Fruit fly (Drosophila melanogaster) whole organism, embryonic: Measurements from ENCODE around the gene Gr63a.

Experiments used
- Abd-B ChIP-seq: fragments of 200-800 bp; sonication (Bioruptor generic); optimal IDR thresholded peaks from 2 replicates; lab custom pipeline; 2018; ENCODE audit warnings: missing biosample characterization, mild to moderate bottlenecking, missing genetic modification characterization, moderate library complexity
- Awh ChIP-seq: fragments of 200-800 bp; sonication (Bioruptor generic); IDR thresholded peaks from 2 replicates; pipeline ENCODE4, ENCODE4 v1.3.6; 2022; ENCODE audit warnings: missing biosample characterization, missing genetic modification characterization
- CG10209 ChIP-seq: fragments of 200-800 bp; sonication (Bioruptor generic); optimal IDR thresholded peaks from 3 replicates; lab custom pipeline; 2017; ENCODE audit warnings: missing biosample characterization, mild to moderate bottlenecking, missing genetic modification characterization, missing genetic modification reagents
- CG14441 ChIP-seq: fragments of 200-800 bp; sonication (Bioruptor generic); IDR thresholded peaks from 2 replicates; pipeline ENCODE4 v1.3.6; 2022; ENCODE audit warnings: missing biosample characterization, missing genetic modification characterization
- CG15479 ChIP-seq: fragments of 200-800 bp; sonication (Bioruptor generic); optimal IDR thresholded peaks from 3 replicates; lab custom pipeline; 2019; ENCODE audit warnings: missing biosample characterization, mild to moderate bottlenecking, missing genetic modification characterization, moderate library complexity
- CG1603 ChIP-seq: fragments of 200-800 bp; sonication (Bioruptor generic); optimal IDR thresholded peaks from 2 replicates; lab custom pipeline; 2019; ENCODE audit warnings: missing biosample characterization, mild to moderate bottlenecking, missing genetic modification characterization, moderate library complexity
- CG17361 ChIP-seq: fragments of 200-800 bp; sonication (Bioruptor generic); IDR thresholded peaks from 3 replicates; pipeline ENCODE4 v1.3.6; 2022; ENCODE audit warnings: missing biosample characterization, missing genetic modification characterization
- CG18476 ChIP-seq: fragments of 200-800 bp; sonication (Bioruptor generic); optimal IDR thresholded peaks from 2 replicates; lab custom pipeline; 2016; ENCODE audit warnings: missing biosample characterization, mild to moderate bottlenecking, missing genetic modification characterization
- CG34376 ChIP-seq: fragments of 200-800 bp; sonication (Bioruptor generic); optimal IDR thresholded peaks from 2 replicates; lab custom pipeline; 2018; ENCODE audit warnings: missing biosample characterization, mild to moderate bottlenecking, missing genetic modification characterization
- CG4360 ChIP-seq: fragments of 200-800 bp; sonication (Bioruptor generic); IDR thresholded peaks from 2 replicates; pipeline ENCODE4 v1.3.6; 2022; ENCODE audit warnings: missing biosample characterization, missing genetic modification characterization
- CG6254 ChIP-seq: fragments of 200-800 bp; sonication (Bioruptor generic); optimal IDR thresholded peaks from 3 replicates; lab custom pipeline; 2017; ENCODE audit warnings: mild to moderate bottlenecking, missing biosample characterization, missing genetic modification reagents, missing genetic modification characterization
- CG6791 ChIP-seq: fragments of 200-800 bp; sonication (Bioruptor generic); IDR thresholded peaks from 3 replicates; pipeline ENCODE4 v1.3.6; 2022; ENCODE audit warnings: missing biosample characterization, missing genetic modification characterization; ENCODE audit not compliant: partially characterized antibody
- CG7271 ChIP-seq: fragments of 200-800 bp; sonication (Bioruptor generic); optimal IDR thresholded peaks from 2 replicates; lab custom pipeline; 2018; ENCODE audit warnings: missing biosample characterization, mild to moderate bottlenecking, missing genetic modification characterization, moderate library complexity
- CG7357 ChIP-seq: fragments of 200-800 bp; sonication (Bioruptor generic); IDR thresholded peaks from 3 replicates; pipeline ENCODE4 v1.3.6; 2022; ENCODE audit warnings: missing biosample characterization, missing genetic modification characterization
- CG8478 ChIP-seq: fragments of >200 bp; optimal IDR thresholded peaks from 2 replicates; lab custom pipeline; 2018
- Dll ChIP-seq: fragments of 200-800 bp; sonication (Bioruptor generic); IDR thresholded peaks from 4 replicates; pipeline ENCODE4 v1.3.6; 2022; ENCODE audit warnings: missing biosample characterization, missing genetic modification characterization; ENCODE audit not compliant: partially characterized antibody
- Elba2 ChIP-seq: fragments of 200-800 bp; sonication (Bioruptor generic); optimal IDR thresholded peaks from 3 replicates; lab custom pipeline; 2016; ENCODE audit warnings: missing biosample characterization, missing genetic modification characterization
- HLH3B ChIP-seq: fragments of 200-800 bp; sonication (Bioruptor generic); IDR thresholded peaks from 2 replicates; pipeline ENCODE4 v1.3.6; 2022; ENCODE audit warnings: missing biosample characterization, missing genetic modification characterization
- HLHmδ ChIP-seq: fragments of 200-800 bp; sonication (Bioruptor generic); optimal IDR thresholded peaks from 2 replicates; lab custom pipeline; 2018; ENCODE audit warnings: missing biosample characterization, mild to moderate bottlenecking, missing genetic modification characterization, moderate library complexity
- Med ChIP-seq: fragments of 200-800 bp; sonication (Bioruptor generic); peaks from one replicate; lab custom pipeline; 2016; ENCODE audit warnings: missing biosample characterization, missing genetic modification characterization, mild to moderate bottlenecking, inconsistent platforms, moderate library complexity
- NC2β ChIP-seq: fragments of 200-800 bp; sonication (Bioruptor generic); optimal IDR thresholded peaks from 2 replicates; lab custom pipeline; 2016; ENCODE audit warnings: missing biosample characterization, missing genetic modification characterization
- Oli ChIP-seq: fragments of 200-800 bp; sonication (Bioruptor generic); optimal IDR thresholded peaks from 2 replicates; lab custom pipeline; 2018; ENCODE audit warnings: missing biosample characterization, mild to moderate bottlenecking, missing genetic modification characterization, moderate library complexity
- PHDP ChIP-seq: fragments of 200-800 bp; sonication (Bioruptor generic); optimal IDR thresholded peaks from 3 replicates; lab custom pipeline; 2018; ENCODE audit warnings: missing biosample characterization, mild to moderate bottlenecking, missing genetic modification characterization, moderate library complexity
- TFAM ChIP-seq: fragments of 200-800 bp; sonication (Bioruptor generic); optimal IDR thresholded peaks from 2 replicates; lab custom pipeline; 2017; ENCODE audit warnings: missing biosample characterization, missing genetic modification characterization, inconsistent platforms
- Tbp ChIP-seq: fragments of >200 bp; optimal IDR thresholded peaks from 2 replicates; lab custom pipeline; 2018; ENCODE audit warnings: missing biosample characterization, missing genetic modification characterization
- abd-A ChIP-seq: fragments of 200-800 bp; sonication (Bioruptor generic); optimal IDR thresholded peaks from 3 replicates; lab custom pipeline; 2019; ENCODE audit warnings: missing biosample characterization, mild to moderate bottlenecking, missing genetic modification characterization, moderate library complexity
- cg ChIP-seq: fragments of 200-800 bp; sonication (Bioruptor generic); optimal IDR thresholded peaks from 3 replicates; lab custom pipeline; 2019; ENCODE audit warnings: missing biosample characterization, mild to moderate bottlenecking, missing genetic modification characterization, moderate library complexity
- chinmo ChIP-seq: fragments of 200-800 bp; sonication (Bioruptor generic); IDR thresholded peaks from 4 replicates; pipeline ENCODE4 v1.3.6; 2022; ENCODE audit warnings: missing biosample characterization, missing genetic modification characterization; ENCODE audit not compliant: partially characterized antibody
- ci ChIP-seq: fragments of 200-800 bp; sonication (Bioruptor generic); IDR thresholded peaks from 3 replicates; pipeline ENCODE4 v1.3.6; 2022; ENCODE audit warnings: missing biosample characterization, missing genetic modification characterization
- crol ChIP-seq: fragments of 200-800 bp; sonication (Bioruptor generic); IDR thresholded peaks from 2 replicates; pipeline ENCODE4 v1.3.6; 2022; ENCODE audit warnings: missing biosample characterization, missing genetic modification characterization
- dmrt99B ChIP-seq: fragments of 200-800 bp; sonication (Bioruptor generic); optimal IDR thresholded peaks from 2 replicates; lab custom pipeline; 2018; ENCODE audit warnings: missing biosample characterization, mild to moderate bottlenecking, missing genetic modification characterization, moderate library complexity
- dpn ChIP-seq, 2 experiments: fragments of 200-800 bp; sonication (Bioruptor generic); optimal IDR thresholded peaks; 3 replicates each; lab custom pipeline; 2016; ENCODE audit warnings: missing biosample characterization in 2 of 2, missing genetic modification characterization in 2 of 2
- eve ChIP-seq, 2 experiments: fragments of >200 bp; optimal IDR thresholded peaks; 2 replicates each; lab custom pipeline; 2017; ENCODE audit warnings: missing biosample characterization in 2 of 2, missing genetic modification characterization in 2 of 2
- gsb-n ChIP-seq: fragments of 200-800 bp; sonication (Bioruptor generic); optimal IDR thresholded peaks from 3 replicates; lab custom pipeline; 2018; ENCODE audit warnings: missing biosample characterization, mild to moderate bottlenecking, missing genetic modification characterization
- ind ChIP-seq: fragments of 200-800 bp; sonication (Bioruptor generic); optimal IDR thresholded peaks from 3 replicates; lab custom pipeline; 2016; ENCODE audit warnings: missing biosample characterization, missing genetic modification characterization
- kni ChIP-seq: fragments of 200-800 bp; sonication (Bioruptor generic); optimal IDR thresholded peaks from 3 replicates; lab custom pipeline; 2017; ENCODE audit warnings: mild to moderate bottlenecking, missing biosample characterization, missing genetic modification reagents, missing genetic modification characterization
- lilli ChIP-seq: fragments of 200-800 bp; sonication (Bioruptor generic); optimal IDR thresholded peaks from 3 replicates; lab custom pipeline; 2016; ENCODE audit warnings: missing biosample characterization, missing genetic modification characterization
- nmo ChIP-seq: fragments of 200-800 bp; sonication (Bioruptor generic); optimal IDR thresholded peaks from 2 replicates; lab custom pipeline; 2018; ENCODE audit warnings: missing biosample characterization, mild to moderate bottlenecking, missing genetic modification characterization, moderate library complexity
- oc ChIP-seq: fragments of 200-800 bp; sonication (Bioruptor generic); optimal IDR thresholded peaks from 2 replicates; lab custom pipeline; 2018; ENCODE audit warnings: missing biosample characterization, mild to moderate bottlenecking, missing genetic modification characterization, moderate library complexity
- onecut ChIP-seq: fragments of 200-800 bp; sonication (Bioruptor generic); IDR thresholded peaks from 2 replicates; pipeline ENCODE4 v1.3.6; 2022; ENCODE audit warnings: missing biosample characterization, missing genetic modification characterization
- pita ChIP-seq: fragments of 200-800 bp; sonication (Bioruptor generic); optimal IDR thresholded peaks from 2 replicates; lab custom pipeline; 2017; ENCODE audit warnings: missing biosample characterization, mild to moderate bottlenecking, missing genetic modification characterization
- sd ChIP-seq: fragments of 200-800 bp; sonication (Bioruptor generic); optimal IDR thresholded peaks from 3 replicates; lab custom pipeline; 2018; ENCODE audit warnings: missing biosample characterization, mild to moderate bottlenecking, missing genetic modification characterization, moderate library complexity
- slou ChIP-seq: fragments of 200-800 bp; sonication (Bioruptor generic); optimal IDR thresholded peaks from 3 replicates; lab custom pipeline; 2016; ENCODE audit warnings: missing biosample characterization, missing genetic modification characterization
- vfl ChIP-seq: fragments of 200-800 bp; sonication (Bioruptor generic); optimal IDR thresholded peaks from 2 replicates; lab custom pipeline; 2016; ENCODE audit warnings: missing biosample characterization, missing genetic modification characterization
- vvl ChIP-seq: fragments of 200-800 bp; sonication (Bioruptor generic); IDR thresholded peaks from 2 replicates; pipeline ENCODE4 v1.3.6; 2022; ENCODE audit warnings: missing biosample characterization, missing genetic modification characterization
- z ChIP-seq: fragments of 200-800 bp; sonication (Bioruptor generic); IDR thresholded peaks from 3 replicates; pipeline ENCODE4 v1.3.6; 2022; ENCODE audit warnings: missing biosample characterization, missing genetic modification characterization
- zen ChIP-seq: fragments of 200-800 bp; sonication (Bioruptor generic); optimal IDR thresholded peaks from 3 replicates; lab custom pipeline; 2018; ENCODE audit warnings: missing biosample characterization, mild to moderate bottlenecking, missing genetic modification characterization, moderate library complexity

The Gr63a gene

DNA sequence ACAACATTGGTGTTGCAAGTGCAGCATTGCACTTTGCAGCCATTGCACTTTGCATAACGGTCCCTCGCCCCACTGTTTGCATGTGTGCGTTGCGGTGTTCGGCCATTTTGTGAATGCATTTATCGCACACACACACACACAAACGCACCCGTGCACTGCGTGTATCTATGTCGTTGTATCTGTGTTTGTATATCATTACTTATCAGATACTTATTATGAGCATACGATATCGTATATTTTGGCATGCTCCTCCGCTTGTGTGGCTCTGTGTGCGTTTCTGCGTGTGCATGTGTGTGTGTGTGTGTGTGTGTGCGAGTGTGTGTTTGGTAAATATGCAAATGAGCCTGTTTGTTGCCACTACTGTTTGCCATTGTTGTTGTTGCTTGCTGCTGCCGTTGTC is 19.5 kb downstream of the Gr63a start:
- no peak for TF ChIP-seq HLH3B (GFP tag; lab: Robert Waterston, UW)
- TF ChIP-seq zen (tag; lab: Kevin White, UChicago), result peak; percentile 57
- peak; percentile 7 for TF ChIP-seq HLHmδ (GFP tag; lab: Kevin White, UChicago)
- peak; percentile 79 for TF ChIP-seq CG15479 (GFP tag; lab: Kevin White, UChicago)
- TF ChIP-seq Tbp (GFP tag; lab: Kevin White, UChicago), result no peak
- no peak for TF ChIP-seq CG7271 (tag; lab: Kevin White, UChicago)
- TF ChIP-seq CG1603 (tag; lab: Kevin White, UChicago), result no peak
- peak; percentile 34 for TF ChIP-seq Med
- TF ChIP-seq ci (GFP tag; lab: Robert Waterston, UW), result 0 out of 3 replicates have a peak, but pooled peaks have one; percentile 9
- peak; percentile 60; the same call in 1 of the 3 replicates for TF ChIP-seq z
- TF ChIP-seq dmrt99B (tag; lab: Kevin White, UChicago), result no peak
- TF ChIP-seq CG4360 (GFP tag; lab: Robert Waterston, UW), result peak; percentile 79
- TF ChIP-seq Dll (GFP tag; lab: Robert Waterston, UW), result 0 out of 4 replicates have a peak, but pooled peaks have one; percentile 16
- TF ChIP-seq nmo, result no peak
- peak; percentile 2 for TF ChIP-seq CG6254 (GFP tag; lab: Kevin White, UChicago)
- TF ChIP-seq CG8478 (lab: Kevin White, UChicago), result peak; percentile 66
- TF ChIP-seq vvl (GFP tag; lab: Robert Waterston, UW), result peak; percentile 65; the same call in 1 of the 2 replicates
- TF ChIP-seq cg (GFP tag; lab: Kevin White, UChicago), result peak; percentile 77
- peak; percentile 34 for TF ChIP-seq kni (GFP tag; lab: Kevin White, UChicago)

DNA sequence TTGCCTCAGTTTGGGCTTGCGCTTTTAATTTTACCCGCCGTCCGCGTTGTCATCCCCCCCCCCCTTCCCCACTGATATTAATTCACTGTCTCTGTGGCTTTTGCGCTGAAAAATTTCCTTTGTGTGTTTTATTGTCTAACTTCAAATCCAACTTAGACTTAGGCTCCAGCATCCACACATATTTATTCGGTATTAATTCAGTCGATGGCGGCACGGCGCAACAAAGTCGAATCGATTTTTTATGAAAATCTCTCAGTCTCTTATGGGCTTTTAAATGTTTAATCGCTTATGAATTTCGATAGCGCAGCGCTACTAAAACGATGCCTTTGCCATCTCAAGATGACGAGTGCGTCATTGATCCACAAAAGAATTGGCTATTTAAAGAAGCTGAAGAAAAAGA is 20.4 kb downstream of the Gr63a start:
- TF ChIP-seq crol (GFP tag; lab: Robert Waterston, UW) (peak; percentile 49; the same call in 1 of the 2 replicates), onecut (GFP tag; lab: Robert Waterston, UW) (peak; percentile 37), eve (GFP tag; optimal IDR thresholded peaks at IDR 0.05; lab: Kevin White, UChicago) (peak in 1 of 2 experiments; percentile 23), oc (tag; lab: Kevin White, UChicago) (peak; percentile 51), chinmo (GFP tag; lab: Robert Waterston, UW) (0 out of 4 replicates have a peak, but pooled peaks have one; percentile 60), Awh (peak; percentile 67; the same call in 1 of the 2 replicates), abd-A (tag; lab: Kevin White, UChicago) (peak; percentile 57), vvl (GFP tag; lab: Robert Waterston, UW) (peak; percentile 55), PHDP (tag; lab: Kevin White, UChicago) (no peak), TFAM (GFP tag; lab: Kevin White, UChicago) (no peak)

DNA sequence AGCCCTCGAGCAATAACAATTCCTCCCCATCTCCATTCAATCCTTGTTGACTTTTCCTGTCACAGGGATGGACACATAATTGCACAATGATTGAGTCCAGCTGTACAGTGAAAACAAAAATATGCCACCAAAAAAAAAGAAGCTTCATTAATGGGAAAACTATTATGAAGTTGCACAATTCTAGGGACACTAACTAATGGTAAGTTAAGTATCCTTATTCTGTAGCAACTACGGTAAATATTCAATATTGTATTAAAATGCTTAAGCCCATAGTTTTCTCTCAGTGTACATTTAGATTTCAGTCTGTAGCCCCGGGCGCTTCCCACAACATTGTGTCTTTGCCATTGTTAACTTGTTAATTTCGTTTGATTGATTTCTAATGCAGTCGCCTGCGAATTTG is 21.4 kb downstream of the Gr63a start:
- TF ChIP-seq Elba2 (GFP tag; lab: Kevin White, UChicago) (peak; percentile 4), vfl (GFP tag; lab: Kevin White, UChicago) (no peak), CG6791 (GFP tag; lab: Robert Waterston, UW) (no peak), dpn (GFP tag; optimal IDR thresholded peaks at IDR 0.05; lab: Kevin White, UChicago) (peak in 1 of 2 experiments; percentile 22), HLH3B (GFP tag; lab: Robert Waterston, UW) (peak; percentile 30; the same call in 1 of the 2 replicates), Oli (tag; lab: Kevin White, UChicago) (peak; percentile 57), slou (no peak), CG10209 (peak; percentile 25), lilli (peak; percentile 16), sd (tag; lab: Kevin White, UChicago) (no peak), Abd-B (GFP tag; lab: Kevin White, UChicago) (peak; percentile 10), ind (GFP tag; lab: Kevin White, UChicago) (no peak), CG18476 (GFP tag; lab: Kevin White, UChicago) (peak; percentile 21), gsb-n (tag; lab: Kevin White, UChicago) (peak; percentile 61), zen (tag; lab: Kevin White, UChicago) (peak; percentile 41), CG7357 (GFP tag; lab: Robert Waterston, UW) (0 out of 3 replicates have a peak, but pooled peaks have one; percentile 38), pita (no peak), NC2β (peak; percentile 36), CG34376 (GFP tag; lab: Kevin White, UChicago) (no peak), CG14441 (GFP tag; lab: Robert Waterston, UW) (no peak), CG17361 (GFP tag; lab: Robert Waterston, UW) (peak; percentile 65; the same call in 2 of the 3 replicates)
